Worm (Caenorhabditis elegans) whole organism, early embryonic: ENCODE data around the gene T02G5.14.

Source experiments
- B0310.2 ChIP-seq: sonication (generic microtip); optimal IDR thresholded peaks from 2 replicates; lab custom pipeline; 2016; ENCODE audit warnings: mild to moderate bottlenecking, missing genetic modification characterization, missing compliant biosample characterization
- F13C5.2 ChIP-seq: sonication (generic microtip); optimal IDR thresholded peaks from 2 replicates; lab custom pipeline; 2017; ENCODE audit warnings: mild to moderate bottlenecking, missing genetic modification characterization, inconsistent platforms, missing compliant biosample characterization
- aly-1 ChIP-seq: sonication (generic microtip); optimal IDR thresholded peaks from 2 replicates; lab custom pipeline; 2016; ENCODE audit warnings: missing genetic modification characterization, missing compliant biosample characterization
- ama-1 ChIP-seq: fragments of 150-350 bp; optimal IDR thresholded peaks from 2 replicates; lab custom pipeline; 2014
- ceh-13 ChIP-seq: fragments of 200-800 bp; sonication (Bioruptor generic); optimal IDR thresholded peaks from 2 replicates; lab custom pipeline; 2018; ENCODE audit warnings: mild to moderate bottlenecking, missing genetic modification characterization, missing compliant biosample characterization
- ceh-36 ChIP-seq: sonication (generic microtip); optimal IDR thresholded peaks from 2 replicates; lab custom pipeline; 2016; ENCODE audit warnings: missing genetic modification characterization, inconsistent platforms, missing compliant biosample characterization
- ets-7 ChIP-seq: sonication (generic microtip); optimal IDR thresholded peaks from 2 replicates; lab custom pipeline; 2016; ENCODE audit warnings: missing genotype, missing genetic modification characterization, missing compliant biosample characterization
- flt-1 ChIP-seq: fragments of 200-800 bp; sonication (Bioruptor generic); IDR thresholded peaks from 2 replicates; pipeline ENCODE4 v1.3.6; 2022; ENCODE audit warnings: missing genetic modification characterization, missing compliant biosample characterization
- hmg-4 ChIP-seq: fragments of 200-800 bp; sonication (Bioruptor generic); optimal IDR thresholded peaks from 2 replicates; lab custom pipeline; 2018; ENCODE audit warnings: mild to moderate bottlenecking, missing genetic modification characterization, missing compliant biosample characterization
- hnd-1 ChIP-seq: sonication (generic microtip); optimal IDR thresholded peaks from 2 replicates; lab custom pipeline; 2016; ENCODE audit warnings: missing genetic modification characterization, missing compliant biosample characterization
- scrt-1 ChIP-seq: fragments of 200-800 bp; sonication (Bioruptor generic); IDR thresholded peaks from 2 replicates; pipeline ENCODE4 v1.3.6; 2022; ENCODE audit warnings: missing genetic modification characterization, missing compliant biosample characterization
- sea-1 ChIP-seq: fragments of 200-800 bp; sonication (Bioruptor generic); conservative IDR thresholded peaks from 2 replicates; pipeline ENCODE4 v1.3.6; 2022; ENCODE audit warnings: missing genetic modification characterization, missing compliant biosample characterization
- tbx-37 ChIP-seq: fragments of 200-800 bp; sonication (Bioruptor generic); conservative IDR thresholded peaks from 2 replicates; pipeline ENCODE4 v1.3.6; 2022; ENCODE audit warnings: missing genetic modification reagents, missing genetic modification characterization, missing compliant biosample characterization
- tra-4 ChIP-seq: sonication (generic microtip); optimal IDR thresholded peaks from 2 replicates; lab custom pipeline; 2017; ENCODE audit warnings: missing genetic modification characterization, missing compliant biosample characterization

The T02G5.14 gene

ce11 chrII:7126457-7126856 is 42.3 kb downstream of the T02G5.14 start, which contains the start of gene F10E7.1:
Gene F10E7.1 (plus strand): TSS chrII:7126757.
- TF ChIP-seq B0310.2 (tag; lab: Kevin White, UChicago) (no peak), ceh-36 (tag; lab: Kevin White, UChicago) (no peak), ama-1 (lab: Kevin White, UChicago) (no peak), sea-1 (no peak), tra-4 (no peak), hnd-1 (no peak), ceh-13 (no peak), F13C5.2 (tag; lab: Kevin White, UChicago) (no peak), hmg-4 (GFP tag; lab: Kevin White, UChicago) (no peak)

ce11 chrII:7131871-7132693 is 48.0 kb downstream of the T02G5.14 start, which contains the start of the genes T07F8.4 and gld-3:
Gene T07F8.4 (minus strand): TSS chrII:7132032.
Gene gld-3 (plus strand): TSS chrII:7132643.
- TF ChIP-seq scrt-1 (no peak), flt-1 (GFP tag; lab: Robert Waterston, UW) (no peak), tbx-37 (GFP tag; lab: Robert Waterston, UW) (no peak), ets-7 (tag; lab: Kevin White, UChicago) (no peak), hnd-1 (no peak), B0310.2 (tag; lab: Kevin White, UChicago) (no peak), aly-1 (tag; lab: Kevin White, UChicago) (no peak), tra-4 (no peak), F13C5.2 (tag; lab: Kevin White, UChicago) (no peak)

ce11 chrII:7139064-7139463 is 54.9 kb downstream of the T02G5.14 start:
- no peak for TF ChIP-seq F13C5.2 (tag; lab: Kevin White, UChicago)
- TF ChIP-seq tra-4 = no peak
- TF ChIP-seq scrt-1 = no peak
- TF ChIP-seq flt-1 (GFP tag; lab: Robert Waterston, UW) = no peak
- no peak for TF ChIP-seq ceh-13
